Fruit fly (Drosophila melanogaster): Measurements from ENCODE around the gene CG11920.
A peak's percentile ranks its signal among the peaks of the same experiment; 100 is the strongest.

dm6 chr3R:25024895-25025557, 49.7 kb upstream of the CG11920 start, which contains the start of the genes EMC6 and Hr96:
- TF ChIP-seq CG16779 (tag; optimal IDR thresholded peaks at IDR 0.05) (peak; percentile 79), Eip75B (GFP tag; optimal IDR thresholded peaks at IDR 0.05) (peak; percentile 93), Sox102F (GFP tag; optimal IDR thresholded peaks at IDR 0.05) (peak; percentile 93), Eip93F (GFP tag; optimal IDR thresholded peaks at IDR 0.05) (peak; percentile 83), CG31627 (GFP tag; optimal IDR thresholded peaks at IDR 0.05) (peak; percentile 93), dac (GFP tag; optimal IDR thresholded peaks at IDR 0.05) (peak; percentile 77), CG1621 (tag; optimal IDR thresholded peaks at IDR 0.05) (peak; percentile 97), Sox14 (GFP tag; optimal IDR thresholded peaks at IDR 0.05) (peak; percentile 93), CG6163 (GFP tag; IDR thresholded peaks at IDR 0.05) (peak; percentile 96), CG8319 (GFP tag; optimal IDR thresholded peaks at IDR 0.05) (peak; percentile 87)

All from whole organism, prepupa.